Worm (Caenorhabditis elegans) whole organism, early embryonic: ENCODE results near the gene ugt-64.

Experiments
- B0310.2 ChIP-seq: sonication (generic microtip); optimal IDR thresholded peaks from 2 replicates; lab custom pipeline; 2016; ENCODE audit warnings: mild to moderate bottlenecking, missing genetic modification characterization, missing compliant biosample characterization
- F13C5.2 ChIP-seq: sonication (generic microtip); optimal IDR thresholded peaks from 2 replicates; lab custom pipeline; 2017; ENCODE audit warnings: mild to moderate bottlenecking, missing genetic modification characterization, inconsistent platforms, missing compliant biosample characterization
- aly-1 ChIP-seq: sonication (generic microtip); optimal IDR thresholded peaks from 2 replicates; lab custom pipeline; 2016; ENCODE audit warnings: missing genetic modification characterization, missing compliant biosample characterization
- ama-1 ChIP-seq: fragments of 150-350 bp; optimal IDR thresholded peaks from 2 replicates; lab custom pipeline; 2014
- ceh-13 ChIP-seq: fragments of 200-800 bp; sonication (Bioruptor generic); optimal IDR thresholded peaks from 2 replicates; lab custom pipeline; 2018; ENCODE audit warnings: mild to moderate bottlenecking, missing genetic modification characterization, missing compliant biosample characterization
- ceh-36 ChIP-seq: sonication (generic microtip); optimal IDR thresholded peaks from 2 replicates; lab custom pipeline; 2016; ENCODE audit warnings: missing genetic modification characterization, inconsistent platforms, missing compliant biosample characterization
- ets-7 ChIP-seq: sonication (generic microtip); optimal IDR thresholded peaks from 2 replicates; lab custom pipeline; 2016; ENCODE audit warnings: missing genotype, missing genetic modification characterization, missing compliant biosample characterization
- flt-1 ChIP-seq: fragments of 200-800 bp; sonication (Bioruptor generic); IDR thresholded peaks from 2 replicates; pipeline ENCODE4 v1.3.6; 2022; ENCODE audit warnings: missing genetic modification characterization, missing compliant biosample characterization
- hmbx-1 ChIP-seq: sonication (generic microtip); optimal IDR thresholded peaks from 2 replicates; lab custom pipeline; 2016; ENCODE audit warnings: mild to moderate bottlenecking, missing genetic modification characterization, missing compliant biosample characterization
- hmg-4 ChIP-seq: fragments of 200-800 bp; sonication (Bioruptor generic); optimal IDR thresholded peaks from 2 replicates; lab custom pipeline; 2018; ENCODE audit warnings: mild to moderate bottlenecking, missing genetic modification characterization, missing compliant biosample characterization
- hnd-1 ChIP-seq: sonication (generic microtip); optimal IDR thresholded peaks from 2 replicates; lab custom pipeline; 2016; ENCODE audit warnings: missing genetic modification characterization, missing compliant biosample characterization
- pes-1 ChIP-seq: fragments of 200-800 bp; sonication (Bioruptor generic); IDR thresholded peaks from 2 replicates; pipeline ENCODE4 v1.3.6; 2022; ENCODE audit warnings: missing genetic modification reagents, missing genetic modification characterization, missing compliant biosample characterization
- scrt-1 ChIP-seq: fragments of 200-800 bp; sonication (Bioruptor generic); IDR thresholded peaks from 2 replicates; pipeline ENCODE4 v1.3.6; 2022; ENCODE audit warnings: missing genetic modification characterization, missing compliant biosample characterization
- sea-1 ChIP-seq: fragments of 200-800 bp; sonication (Bioruptor generic); conservative IDR thresholded peaks from 2 replicates; pipeline ENCODE4 v1.3.6; 2022; ENCODE audit warnings: missing genetic modification characterization, missing compliant biosample characterization
- tbx-11 ChIP-seq: fragments of 200-800 bp; sonication (Bioruptor generic); IDR thresholded peaks from 2 replicates; pipeline ENCODE4 v1.3.6; 2022; ENCODE audit warnings: missing genetic modification characterization, missing compliant biosample characterization
- tbx-37 ChIP-seq: fragments of 200-800 bp; sonication (Bioruptor generic); conservative IDR thresholded peaks from 2 replicates; pipeline ENCODE4 v1.3.6; 2022; ENCODE audit warnings: missing genetic modification reagents, missing genetic modification characterization, missing compliant biosample characterization
- tra-4 ChIP-seq: sonication (generic microtip); optimal IDR thresholded peaks from 2 replicates; lab custom pipeline; 2017; ENCODE audit warnings: missing genetic modification characterization, missing compliant biosample characterization

The ugt-64 gene

ce11 chrV:3541117-3541516 lies 35.0 kb upstream of the ugt-64 start, which contains the start of gene srbc-67:
TSS of gene srbc-67 (minus strand) at chrV:3541217.
- TF ChIP-seq hmg-4 (no peak), aly-1 (no peak), tbx-37 (GFP tag; lab: Robert Waterston, UW) (no peak), ets-7 (tag; lab: Kevin White, UChicago) (no peak), scrt-1 (GFP tag; lab: Robert Waterston, UW) (no peak)

ce11 chrV:3538307-3538706 lies 32.2 kb upstream of the ugt-64 start, which contains the start of gene nhr-93:
TSS of gene nhr-93 (minus strand) at chrV:3538407.
- no peak for TF ChIP-seq ama-1 (lab: Kevin White, UChicago)
- TF ChIP-seq tra-4 (tag; lab: Kevin White, UChicago), result no peak
- no peak for TF ChIP-seq tbx-37 (GFP tag; lab: Robert Waterston, UW)
- TF ChIP-seq pes-1 (GFP tag; lab: Robert Waterston, UW), result no peak
- no peak for TF ChIP-seq F13C5.2 (tag; lab: Kevin White, UChicago)
- TF ChIP-seq hmg-4, result no peak
- TF ChIP-seq ceh-36 (tag; lab: Kevin White, UChicago), result no peak
- TF ChIP-seq aly-1, result no peak
- TF ChIP-seq ets-7 (tag; lab: Kevin White, UChicago), result no peak
- no peak for TF ChIP-seq hnd-1
- no peak for TF ChIP-seq B0310.2 (tag; lab: Kevin White, UChicago)
- no peak for TF ChIP-seq hmbx-1 (tag; lab: Kevin White, UChicago)
- no peak for TF ChIP-seq sea-1 (GFP tag; lab: Robert Waterston, UW)
- TF ChIP-seq flt-1, result no peak
- no peak for TF ChIP-seq tbx-11 (GFP tag; lab: Robert Waterston, UW)

- no peak for TF ChIP-seq tbx-37 (GFP tag; lab: Robert Waterston, UW)
- no peak for TF ChIP-seq ets-7 (tag; lab: Kevin White, UChicago)
- TF ChIP-seq hnd-1, result no peak
- TF ChIP-seq tbx-11 (GFP tag; lab: Robert Waterston, UW), result no peak
- no peak for TF ChIP-seq aly-1
- TF ChIP-seq B0310.2 (tag; lab: Kevin White, UChicago), result no peak
- no peak for TF ChIP-seq scrt-1 (GFP tag; lab: Robert Waterston, UW)
- no peak for TF ChIP-seq hmbx-1 (tag; lab: Kevin White, UChicago)
- TF ChIP-seq sea-1 (GFP tag; lab: Robert Waterston, UW), result no peak
- TF ChIP-seq ceh-13 (GFP tag; lab: Kevin White, UChicago), result no peak
- no peak for TF ChIP-seq pes-1 (GFP tag; lab: Robert Waterston, UW)
- TF ChIP-seq hmg-4, result no peak
- TF ChIP-seq ama-1 (lab: Kevin White, UChicago), result no peak
- no peak for TF ChIP-seq F13C5.2 (tag; lab: Kevin White, UChicago)
- TF ChIP-seq ceh-36 (tag; lab: Kevin White, UChicago), result no peak
These were observed 29.1 kb upstream of the ugt-64 start, which contains the start of gene nhr-221 for ce11 chrV:3535260-3535659. TSS of gene nhr-221 (minus strand) at chrV:3535360.

ce11 chrV:3530403-3530802 lies 24.3 kb upstream of the ugt-64 start, which contains the start of gene srbc-66:
TSS of gene srbc-66 (plus strand) at chrV:3530703.
- TF ChIP-seq B0310.2 (tag; lab: Kevin White, UChicago), result no peak
- no peak for TF ChIP-seq pes-1 (GFP tag; lab: Robert Waterston, UW)
- TF ChIP-seq tbx-37 (GFP tag; lab: Robert Waterston, UW), result no peak
- no peak for TF ChIP-seq ceh-13 (GFP tag; lab: Kevin White, UChicago)
- TF ChIP-seq ceh-36 (tag; lab: Kevin White, UChicago), result no peak
- TF ChIP-seq tra-4 (tag; lab: Kevin White, UChicago), result no peak
- TF ChIP-seq hnd-1, result no peak
- no peak for TF ChIP-seq ama-1 (lab: Kevin White, UChicago)
- TF ChIP-seq flt-1, result no peak
- TF ChIP-seq aly-1, result no peak
- no peak for TF ChIP-seq F13C5.2 (tag; lab: Kevin White, UChicago)
- TF ChIP-seq hmbx-1 (tag; lab: Kevin White, UChicago), result no peak

- TF ChIP-seq B0310.2 (tag; lab: Kevin White, UChicago) (no peak), aly-1 (no peak), flt-1 (no peak), ceh-36 (tag; lab: Kevin White, UChicago) (no peak), hmg-4 (no peak), scrt-1 (GFP tag; lab: Robert Waterston, UW) (no peak), ceh-13 (GFP tag; lab: Kevin White, UChicago) (no peak), pes-1 (GFP tag; lab: Robert Waterston, UW) (no peak), tra-4 (tag; lab: Kevin White, UChicago) (no peak), ets-7 (tag; lab: Kevin White, UChicago) (no peak), ama-1 (lab: Kevin White, UChicago) (no peak), hnd-1 (no peak), tbx-11 (GFP tag; lab: Robert Waterston, UW) (no peak), hmbx-1 (tag; lab: Kevin White, UChicago) (no peak), sea-1 (GFP tag; lab: Robert Waterston, UW) (no peak)
These were observed 20.7 kb upstream of the ugt-64 start, which contains the start of gene str-260 for ce11 chrV:3526882-3527281. TSS of gene str-260 (plus strand) at chrV:3527182.

ce11 chrV:3524970-3525369 lies 18.8 kb upstream of the ugt-64 start, which contains the start of gene T24A6.7:
TSS of gene T24A6.7 (plus strand) at chrV:3525270.
- TF ChIP-seq ceh-13 (GFP tag; lab: Kevin White, UChicago), result no peak

- TF ChIP-seq hnd-1 (no peak), ets-7 (tag; lab: Kevin White, UChicago) (no peak), F13C5.2 (tag; lab: Kevin White, UChicago) (no peak), hmg-4 (no peak), tra-4 (tag; lab: Kevin White, UChicago) (no peak), sea-1 (GFP tag; lab: Robert Waterston, UW) (no peak), B0310.2 (tag; lab: Kevin White, UChicago) (no peak), tbx-37 (GFP tag; lab: Robert Waterston, UW) (no peak), ceh-13 (GFP tag; lab: Kevin White, UChicago) (no peak), ama-1 (lab: Kevin White, UChicago) (no peak)
These were observed 17.1 kb upstream of the ugt-64 start, which contains the start of gene irg-1 for ce11 chrV:3523262-3523661. TSS of gene irg-1 (plus strand) at chrV:3523587.
